Fruit fly (Drosophila melanogaster) whole organism, embryonic: ENCODE data around the gene bsh.
A peak's percentile ranks its signal among the peaks of the same experiment; 100 is the strongest.

ENCODE experiments used
- Atf3 ChIP-seq: fragments of 200-800 bp; sonication (Bioruptor generic); optimal IDR thresholded peaks from 3 replicates; lab custom pipeline; 2016; ENCODE audit warnings: missing biosample characterization, missing genetic modification characterization
- B-H2 ChIP-seq: fragments of 200-800 bp; sonication (Bioruptor generic); optimal IDR thresholded peaks from 2 replicates; lab custom pipeline; 2018; ENCODE audit warnings: missing biosample characterization, mild to moderate bottlenecking, missing genetic modification characterization
- C15 ChIP-seq: fragments of 200-800 bp; sonication (Bioruptor generic); IDR thresholded peaks from 3 replicates; pipeline ENCODE4 v1.3.6; 2022; ENCODE audit warnings: missing biosample characterization, missing genetic modification characterization
- CG10565 ChIP-seq: fragments of 200-800 bp; sonication (Bioruptor generic); optimal IDR thresholded peaks from 3 replicates; lab custom pipeline; 2016; ENCODE audit warnings: missing biosample characterization, mild to moderate bottlenecking, missing genetic modification characterization
- CG10959 ChIP-seq: fragments of 200-800 bp; sonication (Bioruptor generic); IDR thresholded peaks from 2 replicates; pipeline ENCODE4 v1.3.6; 2022; ENCODE audit warnings: missing biosample characterization, missing genetic modification characterization
- CG11093 ChIP-seq: fragments of 200-800 bp; sonication (Bioruptor generic); IDR thresholded peaks from 3 replicates; pipeline ENCODE4 v1.3.6; 2022; ENCODE audit warnings: missing biosample characterization, missing genetic modification characterization
- CG12391 ChIP-seq: fragments of 200-800 bp; sonication (Bioruptor generic); optimal IDR thresholded peaks from 3 replicates; lab custom pipeline; 2018; ENCODE audit warnings: missing biosample characterization, mild to moderate bottlenecking, missing genetic modification characterization, moderate library complexity
- CG17359 ChIP-seq: fragments of 200-800 bp; sonication (Bioruptor generic); optimal IDR thresholded peaks from 3 replicates; lab custom pipeline; 2018; ENCODE audit warnings: missing biosample characterization, mild to moderate bottlenecking, missing genetic modification characterization, moderate library complexity
- CG17385 ChIP-seq: fragments of 200-800 bp; sonication (Bioruptor generic); optimal IDR thresholded peaks from 3 replicates; lab custom pipeline; 2018; ENCODE audit warnings: missing biosample characterization, mild to moderate bottlenecking, missing genetic modification characterization
- CG18011 ChIP-seq: fragments of 200-800 bp; sonication (Bioruptor generic); optimal IDR thresholded peaks from 2 replicates; lab custom pipeline; 2017; ENCODE audit warnings: missing biosample characterization, missing genetic modification characterization, mild to moderate bottlenecking, moderate library complexity, missing genotype
- CG18599 ChIP-seq: fragments of 200-800 bp; sonication (Bioruptor generic); optimal IDR thresholded peaks from 3 replicates; lab custom pipeline; 2017; ENCODE audit warnings: missing biosample characterization, missing genetic modification characterization, mild to moderate bottlenecking, moderate library complexity, missing genetic modification reagents
- CG18764 ChIP-seq: fragments of 200-800 bp; sonication (Bioruptor generic); optimal IDR thresholded peaks from 3 replicates; lab custom pipeline; 2016; ENCODE audit warnings: missing biosample characterization, missing genetic modification characterization
- CG2889 ChIP-seq: fragments of 200-800 bp; sonication (Bioruptor generic); IDR thresholded peaks from 3 replicates; pipeline ENCODE4 v1.3.6; 2022; ENCODE audit warnings: missing biosample characterization, missing genetic modification characterization
- CG31224 ChIP-seq: fragments of 200-800 bp; sonication (Bioruptor generic); IDR thresholded peaks from 2 replicates; pipeline ENCODE4 v1.3.6; 2022; ENCODE audit warnings: missing biosample characterization, missing genetic modification characterization
- CG32767 ChIP-seq: fragments of 200-800 bp; sonication (Bioruptor generic); IDR thresholded peaks from 2 replicates; pipeline ENCODE4 v1.3.6; 2022; ENCODE audit warnings: missing biosample characterization, missing genetic modification characterization
- CG34422 ChIP-seq: fragments of 200-800 bp; sonication (Bioruptor generic); IDR thresholded peaks from 3 replicates; pipeline ENCODE4 v1.3.6; 2022; ENCODE audit warnings: missing biosample characterization, missing genetic modification characterization
- CG43689 ChIP-seq: fragments of 200-800 bp; sonication (Bioruptor generic); IDR thresholded peaks from 2 replicates; pipeline ENCODE4 v1.3.6; 2022; ENCODE audit warnings: missing biosample characterization, missing genetic modification characterization
- CG7928 ChIP-seq: fragments of 200-800 bp; sonication (Bioruptor generic); optimal IDR thresholded peaks from 2 replicates; lab custom pipeline; 2017; ENCODE audit warnings: missing biosample characterization, mild to moderate bottlenecking, missing genetic modification characterization
- CG8924 ChIP-seq: fragments of 200-800 bp; optimal IDR thresholded peaks from 3 replicates; lab custom pipeline; 2019; ENCODE audit warnings: missing biosample characterization, mild to moderate bottlenecking, missing genetic modification characterization, moderate library complexity
- CG9437 ChIP-seq: fragments of 200-800 bp; sonication (Bioruptor generic); optimal IDR thresholded peaks from 2 replicates; lab custom pipeline; 2018; ENCODE audit warnings: missing biosample characterization, mild to moderate bottlenecking, missing genetic modification characterization
- CG9817 ChIP-seq: fragments of 200-800 bp; sonication (Bioruptor generic); optimal IDR thresholded peaks from 2 replicates; lab custom pipeline; 2018; ENCODE audit warnings: missing biosample characterization, mild to moderate bottlenecking, missing genetic modification characterization, moderate library complexity
- Dad ChIP-seq: fragments of 200-800 bp; sonication (Bioruptor generic); optimal IDR thresholded peaks from 3 replicates; lab custom pipeline; 2016; ENCODE audit warnings: missing biosample characterization, missing genetic modification characterization
- Dll ChIP-seq: fragments of 200-800 bp; sonication (Bioruptor generic); IDR thresholded peaks from 4 replicates; pipeline ENCODE4 v1.3.6; 2022; ENCODE audit warnings: missing biosample characterization, missing genetic modification characterization; ENCODE audit not compliant: partially characterized antibody
- Drgx ChIP-seq: fragments of 200-800 bp; sonication (Bioruptor generic); IDR thresholded peaks from 2 replicates; pipeline ENCODE4 v1.3.6; 2022; ENCODE audit warnings: missing biosample characterization, missing genetic modification characterization
- HLH54F ChIP-seq: fragments of 200-800 bp; sonication (Bioruptor generic); optimal IDR thresholded peaks from 3 replicates; lab custom pipeline; 2016; ENCODE audit warnings: missing biosample characterization, missing genetic modification characterization
- HmgZ ChIP-seq: fragments of 200-800 bp; sonication (Bioruptor generic); optimal IDR thresholded peaks from 2 replicates; lab custom pipeline; 2018; ENCODE audit warnings: missing biosample characterization, mild to moderate bottlenecking, missing genetic modification characterization
- Hmr ChIP-seq: fragments of 200-800 bp; sonication (Bioruptor generic); optimal IDR thresholded peaks from 3 replicates; lab custom pipeline; 2017; ENCODE audit warnings: mild to moderate bottlenecking, missing biosample characterization, missing genetic modification reagents, missing genetic modification characterization
- Poxn ChIP-seq: fragments of 200-800 bp; sonication (Bioruptor generic); IDR thresholded peaks from 2 replicates; pipeline ENCODE4 v1.3.6; 2022; ENCODE audit warnings: missing biosample characterization, missing genetic modification characterization
- YL-1 ChIP-seq: fragments of 200-800 bp; sonication (Bioruptor generic); optimal IDR thresholded peaks from 3 replicates; lab custom pipeline; 2017; ENCODE audit warnings: missing biosample characterization, mild to moderate bottlenecking, missing genetic modification characterization
- abd-A ChIP-seq: fragments of 200-800 bp; sonication (Bioruptor generic); optimal IDR thresholded peaks from 3 replicates; lab custom pipeline; 2019; ENCODE audit warnings: missing biosample characterization, mild to moderate bottlenecking, missing genetic modification characterization, moderate library complexity
- az2 ChIP-seq: fragments of 200-800 bp; sonication (Bioruptor generic); optimal IDR thresholded peaks from 3 replicates; lab custom pipeline; 2016; ENCODE audit warnings: missing biosample characterization, missing genetic modification characterization
- br ChIP-seq: fragments of >200 bp; optimal IDR thresholded peaks from 2 replicates; lab custom pipeline; 2017
- caup ChIP-seq: fragments of 200-800 bp; sonication (Bioruptor generic); optimal IDR thresholded peaks from 3 replicates; lab custom pipeline; 2017; ENCODE audit warnings: missing biosample characterization, mild to moderate bottlenecking, missing genetic modification characterization, moderate library complexity; ENCODE audit not compliant: severe bottlenecking
- ci ChIP-seq: fragments of 200-800 bp; sonication (Bioruptor generic); IDR thresholded peaks from 3 replicates; pipeline ENCODE4 v1.3.6; 2022; ENCODE audit warnings: missing biosample characterization, missing genetic modification characterization
- crp ChIP-seq, 2 experiments: fragments of 200-800 bp; sonication (Bioruptor generic); optimal IDR thresholded peaks; 2 replicates in 1 of 2; 3 replicates in 1 of 2; lab custom pipeline; 2017; ENCODE audit warnings: missing biosample characterization in 2 of 2, missing genetic modification characterization in 2 of 2, mild to moderate bottlenecking in 1 of 2, moderate library complexity in 1 of 2
- ewg ChIP-seq: fragments of 200-800 bp; sonication (Bioruptor generic); optimal IDR thresholded peaks from 3 replicates; lab custom pipeline; 2017; ENCODE audit warnings: mild to moderate bottlenecking, missing biosample characterization, missing genetic modification reagents, missing genetic modification characterization
- fd102C ChIP-seq: fragments of 200-800 bp; sonication (Bioruptor generic); optimal IDR thresholded peaks from 2 replicates; lab custom pipeline; 2018; ENCODE audit warnings: missing biosample characterization, mild to moderate bottlenecking, missing genetic modification characterization, moderate library complexity
- fu2 ChIP-seq: fragments of 200-800 bp; sonication (Bioruptor generic); optimal IDR thresholded peaks from 2 replicates; lab custom pipeline; 2016; ENCODE audit warnings: missing biosample characterization, missing genetic modification characterization
- mirr ChIP-seq: fragments of 200-800 bp; sonication (Bioruptor generic); optimal IDR thresholded peaks from 3 replicates; lab custom pipeline; 2018; ENCODE audit warnings: missing biosample characterization, mild to moderate bottlenecking, missing genetic modification characterization
- org-1 ChIP-seq: fragments of 200-800 bp; sonication (Bioruptor generic); optimal IDR thresholded peaks from 2 replicates; lab custom pipeline; 2017; ENCODE audit warnings: missing biosample characterization, missing genetic modification characterization
- pfk ChIP-seq: fragments of 200-800 bp; sonication (Bioruptor generic); optimal IDR thresholded peaks from 2 replicates; lab custom pipeline; 2018; ENCODE audit warnings: missing biosample characterization, mild to moderate bottlenecking, missing genetic modification characterization, moderate library complexity
- schlank ChIP-seq: fragments of 200-800 bp; sonication (Bioruptor generic); optimal IDR thresholded peaks from 2 replicates; lab custom pipeline; 2018; ENCODE audit warnings: missing biosample characterization, mild to moderate bottlenecking, missing genetic modification characterization
- sens-2 ChIP-seq: fragments of 200-800 bp; sonication (Bioruptor generic); IDR thresholded peaks from 2 replicates; pipeline ENCODE4 v1.3.6; 2022; ENCODE audit warnings: missing biosample characterization, missing genetic modification characterization
- seq ChIP-seq: fragments of 200-800 bp; sonication (Bioruptor generic); IDR thresholded peaks from 2 replicates; pipeline ENCODE4 v1.3.6; 2022; ENCODE audit warnings: missing biosample characterization, missing genetic modification characterization
- sisA ChIP-seq: fragments of 200-800 bp; sonication (Bioruptor generic); IDR thresholded peaks from 2 replicates; pipeline ENCODE4 v1.3.6; 2022; ENCODE audit warnings: missing biosample characterization, missing genetic modification characterization
- slbo ChIP-seq: fragments of 200-800 bp; sonication (Bioruptor generic); IDR thresholded peaks from 2 replicates; pipeline ENCODE4 v1.3.6; 2022; ENCODE audit warnings: missing biosample characterization, missing genetic modification characterization
- tll ChIP-seq, 2 experiments: fragments of 200-800 bp in 1 of 2; fragments of >200 bp in 1 of 2; sonication (Bioruptor generic) in 1 of 2; optimal IDR thresholded peaks; 2 replicates each; lab custom pipeline; 2017 to 2019; ENCODE audit warnings: missing biosample characterization in 2 of 2, missing genetic modification characterization in 2 of 2, mild to moderate bottlenecking in 1 of 2, moderate library complexity in 1 of 2
- tna ChIP-seq: fragments of 200-800 bp; sonication (Bioruptor generic); IDR thresholded peaks from 2 replicates; pipeline ENCODE4 v1.3.6; 2022; ENCODE audit warnings: missing biosample characterization, missing genetic modification characterization; ENCODE audit not compliant: partially characterized antibody
- trem ChIP-seq: fragments of 200-800 bp; optimal IDR thresholded peaks from 3 replicates; lab custom pipeline; 2019; ENCODE audit warnings: missing biosample characterization, mild to moderate bottlenecking, missing genetic modification characterization, moderate library complexity
- wdn ChIP-seq: fragments of 200-800 bp; sonication (Bioruptor generic); IDR thresholded peaks from 2 replicates; pipeline ENCODE4 v1.3.6; 2022; ENCODE audit warnings: missing biosample characterization, missing genetic modification characterization
- wor ChIP-seq: fragments of 200-800 bp; sonication (Bioruptor generic); IDR thresholded peaks from 2 replicates; pipeline ENCODE4 v1.3.6; 2022; ENCODE audit warnings: missing biosample characterization, missing genetic modification characterization
- zfh1 ChIP-seq: fragments of 200-800 bp; sonication (Bioruptor generic); IDR thresholded peaks from 3 replicates; pipeline ENCODE4 v1.3.6; 2022; ENCODE audit warnings: missing biosample characterization, missing genetic modification characterization

The bsh gene

DNA sequence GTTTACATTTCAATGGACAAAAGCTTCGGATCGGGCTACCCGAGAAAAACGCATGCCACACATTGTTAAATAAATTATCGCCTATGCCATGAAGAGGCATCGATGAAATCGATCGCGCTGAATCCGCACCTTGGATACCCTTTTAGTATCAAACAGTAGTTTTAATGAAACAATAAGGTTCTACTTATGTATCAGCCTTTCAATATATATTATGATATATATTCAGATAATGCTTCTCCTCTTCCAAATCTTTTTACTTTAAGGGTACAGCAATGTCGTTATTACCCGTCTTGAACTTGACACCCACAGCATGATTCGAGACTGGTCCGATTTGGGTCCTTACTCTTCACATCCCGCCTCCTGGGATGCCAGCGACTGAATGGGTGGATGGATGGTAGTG lies 31.1 kb upstream of the bsh start (continued):
- TF ChIP-seq caup (GFP tag; lab: Kevin White, UChicago) (no peak), CG34422 (GFP tag; lab: Robert Waterston, UW) (no peak), CG32767 (GFP tag; lab: Robert Waterston, UW) (no peak), br (no peak), pfk (GFP tag; lab: Kevin White, UChicago) (no peak), CG18599 (GFP tag; lab: Kevin White, UChicago) (peak; percentile 36), CG8924 (tag; lab: Kevin White, UChicago) (peak; percentile 10), wor (GFP tag; lab: Robert Waterston, UW) (no peak), ci (GFP tag; lab: Robert Waterston, UW) (peak; percentile 53; the same call in 1 of the 3 replicates), ewg (GFP tag; lab: Kevin White, UChicago) (no peak), CG9817 (no peak), az2 (GFP tag; lab: Kevin White, UChicago) (peak; percentile 6), Dll (GFP tag; lab: Robert Waterston, UW) (no peak), sens-2 (GFP tag; lab: Robert Waterston, UW) (no peak), CG12391 (tag; lab: Kevin White, UChicago) (peak; percentile 29), Atf3 (GFP tag; lab: Kevin White, UChicago) (no peak), CG7928 (GFP tag; lab: Kevin White, UChicago) (no peak), abd-A (tag; lab: Kevin White, UChicago) (no peak), CG11093 (GFP tag; lab: Robert Waterston, UW) (no peak), HmgZ (tag; lab: Kevin White, UChicago) (no peak), CG17359 (peak; percentile 55), B-H2 (no peak), zfh1 (0 out of 3 replicates have a peak, but pooled peaks have one; percentile 32), fd102C (GFP tag; lab: Kevin White, UChicago) (no peak), CG18011 (no peak), YL-1 (no peak), HLH54F (GFP tag; lab: Kevin White, UChicago) (no peak), tll (GFP tag; optimal IDR thresholded peaks at IDR 0.05; lab: Kevin White, UChicago) (no peak), C15 (GFP tag; lab: Robert Waterston, UW) (no peak), tna (GFP tag; lab: Robert Waterston, UW) (no peak), crp (GFP tag; optimal IDR thresholded peaks at IDR 0.05; lab: Kevin White, UChicago) (no peak), trem (tag; lab: Kevin White, UChicago) (no peak), Hmr (peak; percentile 2), Dad (GFP tag; lab: Kevin White, UChicago) (no peak), sisA (GFP tag; lab: Robert Waterston, UW) (no peak), org-1 (no peak), Drgx (GFP tag; lab: Robert Waterston, UW) (no peak), mirr (no peak), seq (GFP tag; lab: Robert Waterston, UW) (no peak), CG2889 (GFP tag; lab: Robert Waterston, UW) (no peak), CG10565 (GFP tag; lab: Kevin White, UChicago) (no peak), fu2 (GFP tag; lab: Kevin White, UChicago) (no peak), CG43689 (no peak), CG18764 (GFP tag; lab: Kevin White, UChicago) (no peak), Poxn (no peak), wdn (GFP tag; lab: Robert Waterston, UW) (no peak), CG9437 (GFP tag; lab: Kevin White, UChicago) (no peak), schlank (no peak), CG10959 (GFP tag; lab: Robert Waterston, UW) (no peak), CG17385 (GFP tag; lab: Kevin White, UChicago) (peak; percentile 26), CG31224 (GFP tag; lab: Robert Waterston, UW) (no peak), slbo (GFP tag; lab: Robert Waterston, UW) (0 out of 2 replicates have a peak, but pooled peaks have one; percentile 7)
